Worm (Caenorhabditis elegans): ENCODE data around the gene dnj-1.
"Not testable (repeated sequence)": the region's sequence is repeated elsewhere in the genome, so short reads cannot be mapped to it uniquely, and the experiment has no call there.

Gene dnj-1

DNA sequence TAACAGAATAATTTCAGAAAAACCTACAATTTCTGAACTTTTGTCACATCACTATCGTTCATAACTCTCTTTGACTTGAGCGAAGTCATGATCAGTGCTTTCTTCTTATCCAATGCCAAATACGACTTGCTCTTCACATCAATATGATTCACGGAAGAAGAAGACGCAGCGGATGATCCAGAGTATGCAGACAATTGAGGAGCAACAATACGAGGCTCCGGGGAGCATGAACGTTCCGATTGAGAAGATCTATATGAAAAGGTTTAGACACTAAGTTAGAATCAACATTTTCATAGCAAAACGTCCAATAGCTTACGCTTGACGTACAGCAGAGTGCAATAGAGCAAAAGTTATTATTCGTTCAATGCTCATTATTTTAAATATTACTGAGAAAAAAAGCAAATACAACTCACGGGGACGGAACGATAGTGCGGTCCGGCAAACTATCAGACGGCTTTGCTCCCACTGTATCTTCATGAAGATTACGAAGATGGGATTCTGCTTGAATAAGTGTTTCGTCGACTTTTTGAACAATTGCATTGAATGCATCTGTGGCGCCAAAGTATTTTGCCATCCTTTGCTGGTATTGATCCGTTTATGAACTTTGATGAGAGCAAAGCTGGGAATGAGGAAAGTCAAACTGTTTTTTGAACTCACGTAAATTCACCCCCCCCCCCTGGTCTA lies 38.1 kb upstream of the dnj-1 start, which contains the start of gene C05C12.5:
Gene C05C12.5 (minus strand): TSS at position 642 of the 684 bp plus-strand sequence.
- TF ChIP-seq spr-3 (GFP tag; optimal IDR thresholded peaks at IDR 0.05), result no peak
- TF ChIP-seq unc-62 (GFP tag; optimal IDR thresholded peaks at IDR 0.05 in 1 of 2), result peak in 1 of 2 experiments; percentile 88
- TF ChIP-seq unc-62 (tag; optimal IDR thresholded peaks at IDR 0.05), result no peak
- TF ChIP-seq aha-1 (tag), result peak; percentile 91

DNA sequence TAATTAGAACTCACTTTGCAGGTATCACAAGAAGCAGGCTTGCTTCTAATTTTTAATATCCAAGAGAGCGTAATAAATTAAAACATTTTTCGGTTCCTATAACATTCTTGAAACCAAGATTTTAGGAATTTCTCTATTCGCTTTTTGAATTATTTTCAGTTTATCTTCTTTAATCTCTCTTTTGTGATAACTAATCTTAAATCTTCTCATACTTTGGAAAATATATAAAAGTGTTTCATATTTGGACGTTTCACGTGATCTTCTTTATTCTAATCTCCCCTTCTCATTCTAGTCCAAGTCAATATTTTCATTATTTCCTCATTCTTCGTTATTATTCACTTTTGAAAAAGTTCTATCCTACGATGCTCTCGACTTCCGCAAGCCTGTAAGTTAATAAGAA lies 37.3 kb upstream of the dnj-1 start, which contains the start of gene F54D1.1:
Gene F54D1.1 (plus strand): TSS at position 301 of the 400 bp plus-strand sequence.
- TF ChIP-seq dmd-6 (GFP tag; IDR thresholded peaks at IDR 0.05), result no peak
- TF ChIP-seq T20F7.1 (GFP tag; optimal IDR thresholded peaks at IDR 0.05), result no peak
- TF ChIP-seq hmg-1.1 (GFP tag; IDR thresholded peaks at IDR 0.05), result no peak
- TF ChIP-seq nhr-10 (tag; optimal IDR thresholded peaks at IDR 0.05), result no peak
- no peak for TF ChIP-seq unc-130 (GFP tag; optimal IDR thresholded peaks at IDR 0.05)
- TF ChIP-seq hlh-30 (tag; optimal IDR thresholded peaks at IDR 0.05; ENCODE audit: insufficient read depth), result no peak
- TF ChIP-seq Y48G9A.11 (GFP tag; IDR thresholded peaks at IDR 0.05), result no peak
- no peak for TF ChIP-seq aly-2 (tag; optimal IDR thresholded peaks at IDR 0.05)
- no peak for TF ChIP-seq lin-39 (tag; optimal IDR thresholded peaks at IDR 0.05)
- TF ChIP-seq snpc-1.2 (GFP tag; IDR thresholded peaks at IDR 0.05), result no peak
- TF ChIP-seq R02D3.7 (tag; optimal IDR thresholded peaks at IDR 0.05), result no peak
- no peak for TF ChIP-seq skn-1 (tag; optimal IDR thresholded peaks at IDR 0.05)
- TF ChIP-seq nhr-11 (tag; optimal IDR thresholded peaks at IDR 0.05), result no peak
- no peak for TF ChIP-seq vab-7 (GFP tag; IDR thresholded peaks at IDR 0.05)
- no peak for TF ChIP-seq attf-4 (tag; optimal IDR thresholded peaks at IDR 0.05)
- no peak for TF ChIP-seq mes-2 (tag; optimal IDR thresholded peaks at IDR 0.05; ENCODE audit: poor library complexity, severe bottlenecking)
- no peak for TF ChIP-seq lim-7 (GFP tag; IDR thresholded peaks at IDR 0.05)

DNA sequence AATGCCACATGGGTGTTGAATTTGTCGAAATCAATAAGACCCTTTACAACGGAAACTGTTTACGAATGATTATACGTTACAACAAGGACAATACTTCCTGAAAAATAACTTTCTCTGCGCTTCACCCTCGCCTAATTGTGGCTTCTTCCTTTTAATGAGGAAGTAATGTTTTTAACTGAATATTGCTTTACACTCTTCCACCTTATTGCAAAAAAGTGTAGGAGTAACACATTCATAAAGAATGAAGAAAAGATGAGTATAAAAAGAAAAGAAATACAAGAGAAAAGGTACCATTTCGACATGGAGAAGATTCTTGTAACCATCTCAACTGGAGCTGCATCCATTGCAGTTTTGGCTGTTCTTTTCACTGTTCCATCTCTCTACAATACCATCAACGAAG lies 35.7 kb upstream of the dnj-1 start, which contains the start of gene col-126:
Gene col-126 (plus strand): TSS at position 301 of the 400 bp plus-strand sequence.
- not testable (repeated sequence) for TF ChIP-seq pha-4 (GFP tag; IDR thresholded peaks at IDR 0.05); pha-4 (tag; optimal IDR thresholded peaks at IDR 0.05); jun-1 (tag; optimal IDR thresholded peaks at IDR 0.05); R02D3.7 (tag; optimal IDR thresholded peaks at IDR 0.05)

DNA sequence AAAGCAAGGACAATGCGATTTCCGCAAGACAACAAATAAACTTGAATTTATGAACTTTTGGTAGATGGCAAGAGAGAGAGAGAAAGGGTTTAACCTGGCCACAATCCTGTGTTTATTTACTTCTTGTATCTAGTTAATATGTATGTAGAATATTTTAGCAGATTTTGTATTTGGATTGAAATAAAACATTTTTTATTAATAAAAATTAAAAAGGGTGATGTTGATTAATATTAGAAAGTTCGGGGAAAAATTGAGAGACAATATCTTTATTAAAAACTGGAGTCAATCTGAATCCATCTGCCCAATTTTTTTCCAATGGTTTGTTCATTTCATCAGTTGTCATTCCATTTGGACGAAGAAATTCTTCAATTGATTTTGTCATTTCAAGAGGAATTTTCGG lies 32.7 kb upstream of the dnj-1 start, which contains the start of gene col-127:
Gene col-127 (minus strand): TSS at position 101 of the 400 bp plus-strand sequence.
- TF ChIP-seq lin-13 (GFP tag; optimal IDR thresholded peaks at IDR 0.05) (no peak), lin-29 (GFP tag; IDR thresholded peaks at IDR 0.05) (no peak), F37D6.2 (tag; optimal IDR thresholded peaks at IDR 0.05) (no peak), nhr-42 (GFP tag; IDR thresholded peaks at IDR 0.05) (no peak), D1046.2 (GFP tag; IDR thresholded peaks at IDR 0.05) (no peak), sdz-12 (GFP tag; optimal IDR thresholded peaks at IDR 0.05) (no peak), nhr-76 (tag; optimal IDR thresholded peaks at IDR 0.05) (no peak), arid-1 (GFP tag; conservative IDR thresholded peaks at IDR 0.05) (no peak), hif-1 (tag; optimal IDR thresholded peaks at IDR 0.05) (no peak), nhr-25 (tag; optimal IDR thresholded peaks at IDR 0.05; ENCODE audit: borderline replicate concordance, insufficient read depth) (no peak), attf-4 (tag; optimal IDR thresholded peaks at IDR 0.05) (no peak), skn-1 (tag; optimal IDR thresholded peaks at IDR 0.05) (no peak)
